Worm (Caenorhabditis elegans): ENCODE measurements around the gene F17E9.5.
"Not testable (repeated sequence)": the region's sequence is repeated elsewhere in the genome, so short reads cannot be mapped to it uniquely, and the experiment has no call there.

Gene F17E9.5

ce11 chrIV:8347051-8347450 is 1.4 kb downstream of the F17E9.5 start, which contains the start of the genes F17E9.18 and F17E9.15:
Gene F17E9.18 (minus strand): TSS chrIV:8347151.
Gene F17E9.15 (plus strand): TSS chrIV:8347418.
- no peak for TF ChIP-seq ztf-11 (tag; optimal IDR thresholded peaks at IDR 0.05)
- TF ChIP-seq ham-2 (GFP tag; optimal IDR thresholded peaks at IDR 0.05) = no peak
- no peak for TF ChIP-seq sem-2 (GFP tag; optimal IDR thresholded peaks at IDR 0.05)
- no peak for TF ChIP-seq drap-1 (GFP tag; optimal IDR thresholded peaks at IDR 0.05)
- TF ChIP-seq elt-3 (tag; optimal IDR thresholded peaks at IDR 0.05) = no peak
- no peak for TF ChIP-seq unc-120 (tag; optimal IDR thresholded peaks at IDR 0.05; ENCODE audit: poor library complexity, severe bottlenecking)
- no peak for TF ChIP-seq nhr-237 (tag; optimal IDR thresholded peaks at IDR 0.05)
- no peak for TF ChIP-seq nhr-76 (tag; optimal IDR thresholded peaks at IDR 0.05)
- TF ChIP-seq nhr-12 (tag; optimal IDR thresholded peaks at IDR 0.05) = no peak
- TF ChIP-seq mab-5 (tag; optimal IDR thresholded peaks at IDR 0.05) = no peak
- TF ChIP-seq lin-32 (GFP tag; optimal IDR thresholded peaks at IDR 0.05) = no peak
- no peak for TF ChIP-seq flh-1 (GFP tag; optimal IDR thresholded peaks at IDR 0.05)
- no peak for TF ChIP-seq elt-1 (tag; optimal IDR thresholded peaks at IDR 0.05; ENCODE audit: borderline replicate concordance, insufficient read depth)
- TF ChIP-seq blmp-1 (tag; optimal IDR thresholded peaks at IDR 0.05) = no peak
- TF ChIP-seq zip-8 (tag; optimal IDR thresholded peaks at IDR 0.05) = no peak
- no peak for TF ChIP-seq lsy-2 (tag; optimal IDR thresholded peaks at IDR 0.05)
- TF ChIP-seq lin-13 (tag; optimal IDR thresholded peaks at IDR 0.05) = no peak
- no peak for TF ChIP-seq unc-62 (GFP tag; optimal IDR thresholded peaks at IDR 0.05)

- no peak for TF ChIP-seq nhr-12 (tag; optimal IDR thresholded peaks at IDR 0.05)
These were observed 2.5 kb downstream of the F17E9.5 start, which contains the start of gene F17E9.4 for ce11 chrIV:8348073-8348472. Gene F17E9.4 (plus strand): TSS chrIV:8348373.

ce11 chrIV:8352036-8352435 is 6.4 kb downstream of the F17E9.5 start, which contains the start of gene F17E9.16:
Gene F17E9.16 (plus strand): TSS chrIV:8352336.
- not testable (repeated sequence) for TF ChIP-seq nhr-2, blmp-1, mep-1 (tag; optimal IDR thresholded peaks at IDR 0.05)

ce11 chrIV:8354572-8354971 is 9.0 kb downstream of the F17E9.5 start, which contains the start of gene F17E9.3:
Gene F17E9.3 (plus strand): TSS chrIV:8354872.
- TF ChIP-seq nhr-237 (tag; optimal IDR thresholded peaks at IDR 0.05) = no peak

ce11 chrIV:8355592-8355991 is 10.0 kb downstream of the F17E9.5 start, which contains the start of the genes F17E9.2 and col-116:
Gene F17E9.2 (plus strand): TSS chrIV:8355892.
Gene col-116 (plus strand): TSS chrIV:8355906.
- TF ChIP-seq ham-2 (GFP tag; optimal IDR thresholded peaks at IDR 0.05) = no peak
- TF ChIP-seq hlh-1 (tag; optimal IDR thresholded peaks at IDR 0.05) = no peak
- TF ChIP-seq snpc-4 (tag; optimal IDR thresholded peaks at IDR 0.05) = no peak
- TF ChIP-seq lin-13 (tag; optimal IDR thresholded peaks at IDR 0.05) = no peak
- no peak for TF ChIP-seq ceh-83 (GFP tag; optimal IDR thresholded peaks at IDR 0.05)
- TF ChIP-seq mab-5 (tag; optimal IDR thresholded peaks at IDR 0.05) = no peak
- TF ChIP-seq nhr-12 (tag; optimal IDR thresholded peaks at IDR 0.05) = no peak
- TF ChIP-seq unc-39 (tag; optimal IDR thresholded peaks at IDR 0.05) = no peak
- TF ChIP-seq flh-1 (GFP tag; optimal IDR thresholded peaks at IDR 0.05) = no peak

- no peak for TF ChIP-seq drap-1 (GFP tag; optimal IDR thresholded peaks at IDR 0.05)
- no peak for TF ChIP-seq nhr-237 (tag; optimal IDR thresholded peaks at IDR 0.05)
- no peak for TF ChIP-seq zip-8 (tag; optimal IDR thresholded peaks at IDR 0.05)
These were observed 11.7 kb downstream of the F17E9.5 start for ce11 chrIV:8357299-8357698.

- TF ChIP-seq nhr-237 (tag; optimal IDR thresholded peaks at IDR 0.05) (no peak), ceh-83 (GFP tag; optimal IDR thresholded peaks at IDR 0.05) (no peak), mls-2 (tag; optimal IDR thresholded peaks at IDR 0.05) (no peak), flh-1 (GFP tag; optimal IDR thresholded peaks at IDR 0.05) (no peak), ceh-43 (GFP tag; optimal IDR thresholded peaks at IDR 0.05) (no peak), lin-13 (tag; optimal IDR thresholded peaks at IDR 0.05) (no peak), ham-2 (GFP tag; optimal IDR thresholded peaks at IDR 0.05) (no peak), sptf-1 (tag; optimal IDR thresholded peaks at IDR 0.05) (no peak), unc-120 (tag; optimal IDR thresholded peaks at IDR 0.05; ENCODE audit: poor library complexity, severe bottlenecking) (no peak), bed-3 (GFP tag; optimal IDR thresholded peaks at IDR 0.05) (no peak), pha-4 (tag; optimal IDR thresholded peaks at IDR 0.05) (no peak), snpc-4 (tag; optimal IDR thresholded peaks at IDR 0.05) (no peak), lin-32 (GFP tag; optimal IDR thresholded peaks at IDR 0.05) (no peak), elt-3 (tag; optimal IDR thresholded peaks at IDR 0.05) (no peak), ces-1 (GFP tag; optimal IDR thresholded peaks at IDR 0.05) (no peak), unc-39 (tag; optimal IDR thresholded peaks at IDR 0.05) (no peak), ceh-39 (tag; optimal IDR thresholded peaks at IDR 0.05) (no peak)
These were observed 12.9 kb downstream of the F17E9.5 start, which contains the start of gene D2096.13 for ce11 chrIV:8358492-8358891. Gene D2096.13 (minus strand): TSS chrIV:8358592.
